Worm (Caenorhabditis elegans) whole organism, L4 larva: ENCODE measurements around the gene nlp-33.

Experiments used
- D1046.2 ChIP-seq: fragments of 200-800 bp; sonication (Bioruptor generic); IDR thresholded peaks from 2 replicates; pipeline ENCODE4 v1.3.6; 2022; ENCODE audit warnings: missing genetic modification characterization, missing compliant biosample characterization
- F44E2.7 ChIP-seq: fragments of 200-800 bp; sonication (Bioruptor generic); IDR thresholded peaks from 2 replicates; pipeline ENCODE4 v2.1.2; 2022; ENCODE audit warnings: missing genetic modification characterization, missing compliant biosample characterization
- T26A8.4 ChIP-seq: fragments of 200-800 bp; sonication (Bioruptor generic); IDR thresholded peaks from 2 replicates; pipeline ENCODE4 v1.3.6; 2022; ENCODE audit warnings: missing genetic modification characterization, missing compliant biosample characterization
- Y105C5A.15 ChIP-seq: fragments of 200-800 bp; sonication (Bioruptor generic); IDR thresholded peaks from 2 replicates; pipeline ENCODE4 v1.3.6; 2022; ENCODE audit warnings: missing genetic modification characterization, missing compliant biosample characterization
- Y5F2A.4 ChIP-seq: fragments of 200-800 bp; sonication (Bioruptor generic); optimal IDR thresholded peaks from 2 replicates; lab custom pipeline; 2018; ENCODE audit warnings: mild to moderate bottlenecking, missing genetic modification characterization, missing compliant biosample characterization
- aha-1 ChIP-seq: fragments of 150-350 bp; peaks from one replicate; lab custom pipeline; 2014; ENCODE audit warnings: missing biosample characterization, missing genetic modification characterization
- arid-1 ChIP-seq: fragments of 200-800 bp; sonication (Bioruptor generic); conservative IDR thresholded peaks from 2 replicates; pipeline ENCODE4 v1.3.6; 2022; ENCODE audit warnings: missing genetic modification reagents, missing genetic modification characterization, missing compliant biosample characterization
- ceh-28 ChIP-seq: fragments of 150-350 bp; optimal IDR thresholded peaks from 2 replicates; lab custom pipeline; 2014; ENCODE audit warnings: missing biosample characterization, missing genetic modification reagents, missing genetic modification characterization
- ctbp-1 ChIP-seq: fragments of 200-800 bp; sonication (Bioruptor generic); IDR thresholded peaks from 2 replicates; pipeline ENCODE4 v1.3.6; 2022; ENCODE audit warnings: missing genetic modification reagents, missing genetic modification characterization, missing compliant biosample characterization
- daf-16 ChIP-seq, 3 experiments: sonication (generic microtip); optimal IDR thresholded peaks; 2 replicates each; lab custom pipeline; 2016 to 2017; ENCODE audit warnings: missing genetic modification characterization in 3 of 3, missing genetic modification reagents in 3 of 3, mild to moderate bottlenecking in 2 of 3, missing compliant biosample characterization in 2 of 3, missing biosample characterization in 1 of 3, moderate library complexity in 1 of 3
- daf-19 ChIP-seq: fragments of 200-800 bp; sonication (Bioruptor generic); conservative IDR thresholded peaks from 2 replicates; pipeline ENCODE4 v1.3.6; 2022; ENCODE audit warnings: missing genetic modification characterization, missing compliant biosample characterization
- dmd-6 ChIP-seq: fragments of 200-800 bp; sonication (Bioruptor generic); IDR thresholded peaks from 2 replicates; pipeline ENCODE4 v1.3.6; 2022; ENCODE audit warnings: missing genetic modification reagents, missing genetic modification characterization, missing compliant biosample characterization
- dmd-8 ChIP-seq: fragments of 200-800 bp; sonication (Bioruptor generic); IDR thresholded peaks from 2 replicates; pipeline ENCODE4 v1.3.6; 2022; ENCODE audit warnings: missing genetic modification characterization, missing compliant biosample characterization
- duxl-1 ChIP-seq: sonication (generic microtip); optimal IDR thresholded peaks from 2 replicates; lab custom pipeline; 2016; ENCODE audit warnings: mild to moderate bottlenecking, missing genetic modification characterization, moderate library complexity, missing compliant biosample characterization; ENCODE audit not compliant: poor library complexity
- dve-1 ChIP-seq: sonication (generic microtip); optimal IDR thresholded peaks from 2 replicates; lab custom pipeline; 2017; ENCODE audit warnings: antibody characterized with exemption, mild to moderate bottlenecking, missing genetic modification characterization, missing compliant biosample characterization; ENCODE audit not compliant: insufficient read depth
- fkh-10 ChIP-seq: fragments of 150-350 bp; optimal IDR thresholded peaks from 2 replicates; lab custom pipeline; 2014; ENCODE audit warnings: missing biosample characterization, missing genetic modification reagents, missing genetic modification characterization
- fos-1 ChIP-seq: fragments of 150-350 bp; optimal IDR thresholded peaks from 2 replicates; lab custom pipeline; 2014; ENCODE audit warnings: missing biosample characterization, missing genetic modification characterization
- gei-8 ChIP-seq: fragments of 200-800 bp; sonication (Bioruptor generic); optimal IDR thresholded peaks from 2 replicates; lab custom pipeline; 2018; ENCODE audit warnings: mild to moderate bottlenecking, missing genetic modification characterization, missing compliant biosample characterization
- hif-1 ChIP-seq, 2 experiments: sonication (generic microtip); optimal IDR thresholded peaks; 2 replicates each; lab custom pipeline; 2016 to 2017; ENCODE audit warnings: missing compliant biosample characterization in 2 of 2, missing genetic modification characterization in 2 of 2, missing genetic modification reagents in 2 of 2, missing genotype in 2 of 2, mild to moderate bottlenecking in 1 of 2
- hlh-11 ChIP-seq: fragments of 200-800 bp; sonication (Bioruptor generic); optimal IDR thresholded peaks from 2 replicates; lab custom pipeline; 2018; ENCODE audit warnings: mild to moderate bottlenecking, missing genetic modification characterization, missing compliant biosample characterization
- hlh-30 ChIP-seq: sonication (generic microtip); optimal IDR thresholded peaks from 2 replicates; lab custom pipeline; 2017; ENCODE audit warnings: antibody characterized with exemption, mild to moderate bottlenecking, missing genetic modification characterization, missing compliant biosample characterization; ENCODE audit not compliant: insufficient read depth
- lim-7 ChIP-seq: fragments of 200-800 bp; sonication (Bioruptor generic); IDR thresholded peaks from 2 replicates; pipeline ENCODE4 v1.3.6; 2022; ENCODE audit warnings: missing genetic modification characterization, missing compliant biosample characterization
- lin-29 ChIP-seq: fragments of 200-800 bp; sonication (Bioruptor generic); IDR thresholded peaks from 2 replicates; pipeline ENCODE4 v1.3.6; 2022; ENCODE audit warnings: missing genetic modification reagents, missing genetic modification characterization, missing compliant biosample characterization
- lir-3 ChIP-seq: sonication (generic microtip); optimal IDR thresholded peaks from 2 replicates; lab custom pipeline; 2016; ENCODE audit warnings: mild to moderate bottlenecking, missing genetic modification characterization, missing compliant biosample characterization
- madf-9 ChIP-seq: fragments of 200-800 bp; sonication (Bioruptor generic); conservative IDR thresholded peaks from 2 replicates; pipeline ENCODE4 v1.3.6; 2022; ENCODE audit warnings: missing genetic modification reagents, missing genetic modification characterization, missing compliant biosample characterization
- mdl-1 ChIP-seq, 2 experiments: fragments of 150-350 bp in 1 of 2; sonication (generic microtip) in 1 of 2; optimal IDR thresholded peaks; 2 replicates each; lab custom pipeline; 2014 to 2017; ENCODE audit warnings: missing biosample characterization in 2 of 2, missing genetic modification characterization in 2 of 2
- mep-1 ChIP-seq: fragments of 150-350 bp; sonication (generic microtip); optimal IDR thresholded peaks from 3 replicates; lab custom pipeline; 2014; ENCODE audit warnings: missing biosample characterization, missing genetic modification characterization
- mes-2 ChIP-seq: sonication (generic microtip); optimal IDR thresholded peaks from 2 replicates; lab custom pipeline; 2016; ENCODE audit warnings: missing genotype, mild to moderate bottlenecking, missing genetic modification characterization, missing compliant biosample characterization; ENCODE audit not compliant: poor library complexity, severe bottlenecking
- mxl-3 ChIP-seq: fragments of 200-800 bp; sonication (Bioruptor generic); optimal IDR thresholded peaks from 2 replicates; lab custom pipeline; 2018; ENCODE audit warnings: mild to moderate bottlenecking, missing genetic modification characterization, missing compliant biosample characterization
- nhr-10 ChIP-seq: fragments of 150-350 bp; optimal IDR thresholded peaks from 2 replicates; lab custom pipeline; 2014; ENCODE audit warnings: missing biosample characterization, missing genetic modification characterization
- nhr-11 ChIP-seq: fragments of 150-350 bp; optimal IDR thresholded peaks from 2 replicates; lab custom pipeline; 2014; ENCODE audit warnings: missing biosample characterization, missing genetic modification characterization
- nhr-28 ChIP-seq: fragments of 150-350 bp; optimal IDR thresholded peaks from 2 replicates; lab custom pipeline; 2014; ENCODE audit warnings: missing biosample characterization, missing genetic modification characterization
- nhr-42 ChIP-seq: fragments of 200-800 bp; sonication (Bioruptor generic); IDR thresholded peaks from 2 replicates; pipeline ENCODE4 v1.3.6; 2022; ENCODE audit warnings: missing genetic modification characterization, missing compliant biosample characterization
- nhr-6 ChIP-seq: fragments of 150-350 bp; optimal IDR thresholded peaks from 2 replicates; lab custom pipeline; 2014; ENCODE audit warnings: missing biosample characterization, missing genetic modification characterization
- pqm-1 ChIP-seq: sonication (generic microtip); optimal IDR thresholded peaks from 2 replicates; lab custom pipeline; 2017; ENCODE audit warnings: missing biosample characterization, missing genetic modification characterization
- rbr-2 ChIP-seq: sonication (generic microtip); optimal IDR thresholded peaks from 2 replicates; lab custom pipeline; 2016; ENCODE audit warnings: missing genotype, missing genetic modification characterization, missing compliant biosample characterization
- tag-97 ChIP-seq: fragments of 200-800 bp; sonication (Bioruptor generic); IDR thresholded peaks from 2 replicates; pipeline ENCODE4 v1.3.6; 2022; ENCODE audit warnings: missing genetic modification characterization, missing compliant biosample characterization
- tra-1 ChIP-seq: fragments of 200-800 bp; sonication (Bioruptor generic); IDR thresholded peaks from 2 replicates; pipeline ENCODE4 v1.3.6; 2022; ENCODE audit warnings: missing genetic modification reagents, missing genetic modification characterization, missing compliant biosample characterization
- unc-39 ChIP-seq: sonication (generic microtip); optimal IDR thresholded peaks from 2 replicates; lab custom pipeline; 2017; ENCODE audit warnings: missing biosample characterization, missing genetic modification characterization
- vab-7 ChIP-seq: fragments of 200-800 bp; sonication (Bioruptor generic); IDR thresholded peaks from 2 replicates; pipeline ENCODE4 v1.3.6; 2022; ENCODE audit warnings: missing genetic modification reagents, missing genetic modification characterization, missing compliant biosample characterization
- zfp-2 ChIP-seq: sonication (generic microtip); optimal IDR thresholded peaks from 2 replicates; lab custom pipeline; 2016; ENCODE audit warnings: mild to moderate bottlenecking, missing genetic modification characterization, missing compliant biosample characterization
- zfp-3 ChIP-seq: fragments of 200-800 bp; sonication (Bioruptor generic); conservative IDR thresholded peaks from 2 replicates; pipeline ENCODE4 v1.3.6; 2022; ENCODE audit warnings: missing genetic modification reagents, missing genetic modification characterization, missing compliant biosample characterization
- zip-11 ChIP-seq: fragments of 200-800 bp; sonication (Bioruptor generic); IDR thresholded peaks from 2 replicates; pipeline ENCODE4 v1.3.6; 2022; ENCODE audit warnings: missing genetic modification characterization, missing compliant biosample characterization
- zip-2 ChIP-seq: fragments of 150-350 bp; optimal IDR thresholded peaks from 2 replicates; lab custom pipeline; 2014; ENCODE audit warnings: missing biosample characterization, missing genetic modification characterization
- ztf-11 ChIP-seq: fragments of 150-350 bp; optimal IDR thresholded peaks from 2 replicates; lab custom pipeline; 2014; ENCODE audit warnings: missing biosample characterization, missing genetic modification characterization

nlp-33 gene

DNA sequence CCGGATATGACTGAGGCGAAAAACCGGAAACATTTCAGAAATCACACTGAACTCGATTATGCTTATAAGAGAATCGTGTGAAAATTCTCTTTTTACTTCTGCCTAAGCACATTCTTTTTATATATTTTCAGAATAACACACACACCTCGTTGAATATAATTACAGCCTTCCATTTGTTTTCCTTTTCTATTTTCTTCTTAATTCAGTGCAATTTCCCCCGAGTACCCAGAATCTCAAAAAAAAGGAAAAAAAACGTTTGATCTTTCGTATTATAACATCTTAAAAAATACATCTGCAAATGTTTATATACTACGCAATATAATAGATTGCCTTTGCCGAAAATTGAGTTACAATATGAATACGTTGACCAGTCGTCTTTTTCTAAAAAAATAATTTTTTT lies 15.3 kb upstream of the nlp-33 start:
- TF ChIP-seq tag-97 (GFP tag; lab: Robert Waterston, UW) (no peak), zfp-3 (GFP tag; lab: Robert Waterston, UW) (no peak), aha-1 (tag; lab: Kevin White, UChicago) (peak; percentile 70), zip-11 (GFP tag; lab: Robert Waterston, UW) (no peak), nhr-6 (tag; lab: Kevin White, UChicago) (no peak), pqm-1 (no peak)

DNA sequence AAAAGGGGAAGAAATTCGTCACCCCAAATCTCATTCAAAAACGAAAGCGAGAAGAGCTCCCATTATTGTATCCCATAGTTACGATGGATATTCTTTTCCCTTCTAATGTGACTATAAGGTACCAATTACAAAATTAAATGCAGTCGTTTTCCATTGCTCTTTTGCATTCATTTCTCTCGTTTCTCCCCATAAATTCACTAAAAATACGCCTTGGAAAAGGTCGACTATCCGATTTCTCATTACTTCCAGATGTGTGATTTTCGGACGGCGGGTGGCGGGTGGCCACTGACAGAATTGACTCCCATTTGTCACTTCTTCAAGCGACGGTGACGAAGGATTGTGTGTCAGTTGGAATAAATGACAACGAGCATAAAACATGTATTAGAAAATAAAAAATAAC lies 13.6 kb upstream of the nlp-33 start:
- no peak for TF ChIP-seq ztf-11 (tag; lab: Kevin White, UChicago)

DNA sequence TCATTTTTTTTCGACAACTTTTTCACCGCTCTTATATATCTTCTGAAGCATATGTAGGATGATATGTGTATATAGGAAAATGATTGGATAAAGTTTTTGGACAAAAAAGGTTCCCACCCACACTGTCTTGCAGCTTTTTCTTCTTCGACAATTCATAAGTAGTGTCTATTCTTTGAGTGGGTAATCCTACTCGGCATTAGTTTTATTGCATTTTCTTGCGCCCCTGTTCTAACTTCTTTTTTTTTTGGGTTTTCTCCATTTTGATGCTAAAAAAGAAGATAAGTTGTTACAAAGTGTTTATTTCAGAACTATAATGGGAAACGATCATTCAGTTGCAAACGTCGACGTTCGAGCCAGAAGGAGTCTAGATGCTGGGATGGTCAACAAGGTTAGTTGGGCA lies 12.8 kb upstream of the nlp-33 start, which contains the start of gene glb-3:
Gene glb-3 (plus strand): TSS at position 301 of the 400 bp plus-strand sequence.
- TF ChIP-seq mes-2 (tag; lab: Kevin White, UChicago) = no peak
- TF ChIP-seq ceh-28 (tag; lab: Kevin White, UChicago) = no peak
- no peak for TF ChIP-seq daf-16 (GFP tag; optimal IDR thresholded peaks at IDR 0.05; lab: Kevin White, UChicago)
- no peak for TF ChIP-seq daf-16 (tag; optimal IDR thresholded peaks at IDR 0.05; lab: Kevin White, UChicago)
- TF ChIP-seq nhr-11 (tag; lab: Kevin White, UChicago) = no peak
- TF ChIP-seq duxl-1 = no peak

DNA sequence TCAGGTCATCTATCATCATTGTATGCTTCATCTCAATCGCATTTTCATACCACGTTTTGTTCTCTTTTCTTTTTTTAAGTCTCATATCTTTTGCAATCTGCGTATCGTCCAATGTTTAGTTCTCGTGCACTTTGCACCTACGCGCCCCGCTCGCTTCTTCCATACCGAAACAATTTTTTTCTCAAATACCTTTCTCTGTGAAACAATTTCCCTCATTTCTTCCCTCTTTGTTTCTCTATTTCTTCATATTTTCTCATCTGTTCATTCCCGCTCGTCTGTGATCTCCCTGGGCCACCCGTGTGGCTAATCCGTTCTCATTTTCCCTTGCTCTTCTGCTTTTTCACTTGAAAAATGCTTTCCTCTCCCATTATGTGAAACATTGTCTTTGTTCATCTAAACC lies 6.8 kb upstream of the nlp-33 start:
- no peak for TF ChIP-seq zip-2 (tag; lab: Kevin White, UChicago)
- TF ChIP-seq Y5F2A.4 (GFP tag; lab: Kevin White, UChicago) = no peak
- TF ChIP-seq hlh-11 (tag; lab: Kevin White, UChicago) = peak; percentile 62
- TF ChIP-seq fos-1 (tag; lab: Kevin White, UChicago) = no peak
- TF ChIP-seq lir-3 (tag; lab: Kevin White, UChicago) = no peak
- no peak for TF ChIP-seq F44E2.7 (GFP tag; lab: Robert Waterston, UW)
- no peak for TF ChIP-seq unc-39 (tag; lab: Kevin White, UChicago)
- no peak for TF ChIP-seq ztf-11 (tag; lab: Kevin White, UChicago)
- peak; percentile 73 for TF ChIP-seq aha-1 (tag; lab: Kevin White, UChicago)
- no peak for TF ChIP-seq arid-1
- TF ChIP-seq fkh-10 (GFP tag; lab: Kevin White, UChicago) = no peak
- no peak for TF ChIP-seq madf-9 (GFP tag; lab: Robert Waterston, UW)
- peak; percentile 21 for TF ChIP-seq hlh-30 (tag; lab: Kevin White, UChicago)
- TF ChIP-seq vab-7 = no peak
- TF ChIP-seq nhr-42 (GFP tag; lab: Robert Waterston, UW) = no peak
- no peak for TF ChIP-seq daf-19
- peak; percentile 26 for TF ChIP-seq nhr-28
- no peak for TF ChIP-seq D1046.2 (GFP tag; lab: Robert Waterston, UW)
- TF ChIP-seq ctbp-1 = no peak
- TF ChIP-seq nhr-6 (tag; lab: Kevin White, UChicago) = no peak
- TF ChIP-seq lin-29 (GFP tag; lab: Robert Waterston, UW) = no peak
- TF ChIP-seq mep-1 (tag; lab: Kevin White, UChicago) = peak; percentile 23
- TF ChIP-seq gei-8 (GFP tag; lab: Kevin White, UChicago) = no peak
- no peak for TF ChIP-seq tra-1 (GFP tag; lab: Robert Waterston, UW)
- no peak for TF ChIP-seq Y105C5A.15
- TF ChIP-seq hif-1 (tag; optimal IDR thresholded peaks at IDR 0.05; lab: Kevin White, UChicago) = no peak
- no peak for TF ChIP-seq nhr-10 (tag; lab: Kevin White, UChicago)
- TF ChIP-seq mxl-3 = peak; percentile 47
- TF ChIP-seq nhr-11 (tag; lab: Kevin White, UChicago) = peak; percentile 20
- no peak for TF ChIP-seq T26A8.4 (GFP tag; lab: Robert Waterston, UW)
- TF ChIP-seq mdl-1 (tag; optimal IDR thresholded peaks at IDR 0.05; lab: Kevin White, UChicago) = peak in 1 of 2 experiments; percentile 48
- no peak for TF ChIP-seq lim-7 (GFP tag; lab: Robert Waterston, UW)
- TF ChIP-seq dve-1 (tag; lab: Kevin White, UChicago) = peak; percentile 12
- 0 out of 2 replicates have a peak, but pooled peaks have one; percentile 13 for TF ChIP-seq dmd-6 (GFP tag; lab: Robert Waterston, UW)
- TF ChIP-seq zfp-2 = no peak
- TF ChIP-seq dmd-8 (GFP tag; lab: Robert Waterston, UW) = no peak
- TF ChIP-seq rbr-2 (tag; lab: Kevin White, UChicago) = no peak
- TF ChIP-seq zip-11 (GFP tag; lab: Robert Waterston, UW) = no peak
- TF ChIP-seq daf-16 (GFP tag; optimal IDR thresholded peaks at IDR 0.05; lab: Kevin White, UChicago) = no peak
- TF ChIP-seq daf-16 (tag; optimal IDR thresholded peaks at IDR 0.05; lab: Kevin White, UChicago) = peak; percentile 40
